Worm (Caenorhabditis elegans) whole organism, L3 larva: ENCODE measurements around the gene str-263.
A peak's percentile ranks its signal among the peaks of the same experiment; 100 is the strongest.

Experiments used
- R02D3.7 ChIP-seq: fragments of 150-350 bp; optimal IDR thresholded peaks from 2 replicates; lab custom pipeline; 2014; ENCODE audit warnings: missing biosample characterization, missing genetic modification characterization
- aly-2 ChIP-seq: fragments of 150-350 bp; optimal IDR thresholded peaks from 2 replicates; lab custom pipeline; 2014; ENCODE audit warnings: missing biosample characterization, missing genetic modification characterization
- ceh-16 ChIP-seq: sonication (generic microtip); optimal IDR thresholded peaks from 2 replicates; lab custom pipeline; 2017; ENCODE audit warnings: missing biosample characterization, missing genetic modification characterization
- ceh-82 ChIP-seq: fragments of 150-350 bp; optimal IDR thresholded peaks from 2 replicates; lab custom pipeline; 2014; ENCODE audit warnings: missing biosample characterization, missing genetic modification characterization
- daf-12 ChIP-seq: fragments of 150-350 bp; optimal IDR thresholded peaks from 2 replicates; lab custom pipeline; 2014; ENCODE audit warnings: missing biosample characterization, missing genetic modification reagents, missing genetic modification characterization
- egl-5 ChIP-seq: fragments of 150-350 bp; optimal IDR thresholded peaks from 2 replicates; lab custom pipeline; 2017; ENCODE audit warnings: missing biosample characterization, missing genetic modification reagents, missing genetic modification characterization, inconsistent platforms
- elt-1 ChIP-seq: fragments of 150-350 bp; optimal IDR thresholded peaks from 2 replicates; lab custom pipeline; 2014; ENCODE audit warnings: missing biosample characterization, missing genetic modification characterization
- elt-2 ChIP-seq: sonication (generic microtip); optimal IDR thresholded peaks from 2 replicates; lab custom pipeline; 2016; ENCODE audit warnings: missing genetic modification reagents, mild to moderate bottlenecking, missing genetic modification characterization, missing compliant biosample characterization
- elt-3 ChIP-seq, 3 experiments: fragments of 150-350 bp in 1 of 3; sonication (generic microtip) in 2 of 3; optimal IDR thresholded peaks; 2 replicates in 2 of 3; 4 replicates in 1 of 3; lab custom pipeline; 2014 to 2017; ENCODE audit warnings: missing biosample characterization in 3 of 3, missing genetic modification characterization in 3 of 3
- jun-1 ChIP-seq: fragments of 150-350 bp; optimal IDR thresholded peaks from 2 replicates; lab custom pipeline; 2014; ENCODE audit warnings: missing biosample characterization, missing genetic modification reagents, missing genetic modification characterization
- lin-15B ChIP-seq: fragments of 150-350 bp; optimal IDR thresholded peaks from 2 replicates; lab custom pipeline; 2014; ENCODE audit warnings: missing biosample characterization, missing genetic modification characterization
- lin-39 ChIP-seq: fragments of 150-350 bp; optimal IDR thresholded peaks from 2 replicates; lab custom pipeline; 2018; ENCODE audit warnings: missing biosample characterization, missing genetic modification reagents, missing genetic modification characterization
- mdl-1 ChIP-seq: fragments of 150-350 bp; optimal IDR thresholded peaks from 2 replicates; lab custom pipeline; 2014; ENCODE audit warnings: missing biosample characterization, missing genetic modification characterization
- mml-1 ChIP-seq: fragments of 150-350 bp; sonication (generic microtip); optimal IDR thresholded peaks from 3 replicates; lab custom pipeline; 2014; ENCODE audit warnings: missing biosample characterization, missing genetic modification characterization
- nfya-1 ChIP-seq: sonication (generic microtip); optimal IDR thresholded peaks from 2 replicates; lab custom pipeline; 2017; ENCODE audit warnings: missing genetic modification characterization, mild to moderate bottlenecking, missing compliant biosample characterization, antibody characterized with exemption, moderate library complexity; ENCODE audit not compliant: insufficient read depth
- nhr-23 ChIP-seq: fragments of 150-350 bp; optimal IDR thresholded peaks from 2 replicates; lab custom pipeline; 2014; ENCODE audit warnings: missing biosample characterization, missing genetic modification reagents, missing genetic modification characterization
- nhr-237 ChIP-seq: fragments of 150-350 bp; optimal IDR thresholded peaks from 2 replicates; lab custom pipeline; 2014; ENCODE audit warnings: missing biosample characterization, missing genetic modification characterization
- nhr-25 ChIP-seq: sonication (generic microtip); optimal IDR thresholded peaks from 2 replicates; lab custom pipeline; 2017; ENCODE audit warnings: missing biosample characterization, missing genetic modification characterization
- nhr-28 ChIP-seq: fragments of 150-350 bp; optimal IDR thresholded peaks from 2 replicates; lab custom pipeline; 2014; ENCODE audit warnings: missing biosample characterization, missing genetic modification characterization
- nhr-43 ChIP-seq: sonication (generic microtip); optimal IDR thresholded peaks from 2 replicates; lab custom pipeline; 2016; ENCODE audit warnings: mild to moderate bottlenecking, missing genetic modification characterization, missing compliant biosample characterization; ENCODE audit not compliant: poor library complexity, severe bottlenecking
- nhr-67 ChIP-seq: fragments of 150-350 bp; optimal IDR thresholded peaks from 2 replicates; lab custom pipeline; 2014; ENCODE audit warnings: missing biosample characterization, missing genetic modification characterization
- nhr-76 ChIP-seq: fragments of 150-350 bp; sonication (generic microtip); optimal IDR thresholded peaks from 5 replicates; lab custom pipeline; 2014; ENCODE audit warnings: missing biosample characterization, missing genetic modification characterization
- nhr-77 ChIP-seq: fragments of 150-350 bp; optimal IDR thresholded peaks from 2 replicates; lab custom pipeline; 2014; ENCODE audit warnings: missing biosample characterization, missing genetic modification characterization
- pha-4 ChIP-seq: fragments of 150-350 bp; optimal IDR thresholded peaks from 2 replicates; lab custom pipeline; 2014; ENCODE audit warnings: missing biosample characterization, missing genetic modification reagents, missing genetic modification characterization
- sea-2 ChIP-seq: fragments of 150-350 bp; sonication (generic microtip); optimal IDR thresholded peaks from 4 replicates; lab custom pipeline; 2014; ENCODE audit warnings: missing biosample characterization, missing genetic modification reagents, missing genetic modification characterization
- snpc-4 ChIP-seq: fragments of 150-350 bp; optimal IDR thresholded peaks from 2 replicates; lab custom pipeline; 2014; ENCODE audit warnings: missing biosample characterization, missing genetic modification characterization
- tbx-2 ChIP-seq: sonication (generic microtip); optimal IDR thresholded peaks from 2 replicates; lab custom pipeline; 2016; ENCODE audit warnings: mild to moderate bottlenecking, missing genetic modification characterization, missing compliant biosample characterization
- unc-39 ChIP-seq: sonication (generic microtip); optimal IDR thresholded peaks from 4 replicates; lab custom pipeline; 2017; ENCODE audit warnings: missing biosample characterization, missing genetic modification characterization
- unc-62 ChIP-seq: fragments of 150-350 bp; sonication (generic microtip); optimal IDR thresholded peaks from 4 replicates; lab custom pipeline; 2014; ENCODE audit warnings: missing biosample characterization, missing genetic modification reagents, missing genetic modification characterization
- zag-1 ChIP-seq: fragments of 150-350 bp; optimal IDR thresholded peaks from 2 replicates; lab custom pipeline; 2014; ENCODE audit warnings: missing biosample characterization, missing genetic modification characterization
- ztf-4 ChIP-seq: fragments of 150-350 bp; optimal IDR thresholded peaks from 2 replicates; lab custom pipeline; 2014; ENCODE audit warnings: missing biosample characterization, missing genetic modification characterization

str-263 gene

ce11 chrV:15652147-15652546, 39.2 kb downstream of the str-263 start:
- TF ChIP-seq mdl-1: no peak
- TF ChIP-seq unc-62 (GFP tag; lab: Kevin White, UChicago): no peak
- TF ChIP-seq tbx-2 (tag; lab: Kevin White, UChicago): no peak
- no peak for TF ChIP-seq pha-4 (tag; lab: Kevin White, UChicago)
- no peak for TF ChIP-seq elt-3 (tag; optimal IDR thresholded peaks at IDR 0.05; lab: Kevin White, UChicago)
- TF ChIP-seq snpc-4 (tag; lab: Kevin White, UChicago): no peak
- TF ChIP-seq jun-1: no peak
- no peak for TF ChIP-seq R02D3.7 (tag; lab: Kevin White, UChicago)
- no peak for TF ChIP-seq nfya-1 (tag; lab: Kevin White, UChicago)
- TF ChIP-seq, all 47 proteins: peak for 0

DNA sequence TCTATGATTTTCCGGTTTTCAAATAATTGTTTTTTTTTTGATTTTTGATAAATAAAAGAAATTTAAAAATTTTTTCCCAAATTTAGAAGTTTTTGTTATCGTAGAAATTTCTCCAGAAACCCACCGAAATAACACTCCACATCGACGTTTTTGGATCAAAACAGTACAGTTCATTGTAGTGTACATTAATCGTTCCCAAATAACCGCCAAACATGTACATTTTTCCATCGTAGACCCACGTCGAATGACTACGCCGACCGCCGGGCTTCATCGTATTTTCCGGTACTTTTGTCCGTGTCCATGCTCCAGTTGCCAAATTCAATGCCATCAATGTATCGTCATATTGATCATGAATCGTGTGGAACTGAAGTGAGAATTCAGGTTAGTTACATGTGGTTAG, 41.1 kb downstream of the str-263 start, which contains the start of gene F53E4.2:
Gene F53E4.2, plus strand, starts transcription at position 301 of the 400 bp plus-strand sequence.
- TF ChIP-seq sea-2 (GFP tag; lab: Kevin White, UChicago) (no peak), unc-62 (GFP tag; lab: Kevin White, UChicago) (no peak), daf-12 (tag; lab: Kevin White, UChicago) (no peak)

DNA sequence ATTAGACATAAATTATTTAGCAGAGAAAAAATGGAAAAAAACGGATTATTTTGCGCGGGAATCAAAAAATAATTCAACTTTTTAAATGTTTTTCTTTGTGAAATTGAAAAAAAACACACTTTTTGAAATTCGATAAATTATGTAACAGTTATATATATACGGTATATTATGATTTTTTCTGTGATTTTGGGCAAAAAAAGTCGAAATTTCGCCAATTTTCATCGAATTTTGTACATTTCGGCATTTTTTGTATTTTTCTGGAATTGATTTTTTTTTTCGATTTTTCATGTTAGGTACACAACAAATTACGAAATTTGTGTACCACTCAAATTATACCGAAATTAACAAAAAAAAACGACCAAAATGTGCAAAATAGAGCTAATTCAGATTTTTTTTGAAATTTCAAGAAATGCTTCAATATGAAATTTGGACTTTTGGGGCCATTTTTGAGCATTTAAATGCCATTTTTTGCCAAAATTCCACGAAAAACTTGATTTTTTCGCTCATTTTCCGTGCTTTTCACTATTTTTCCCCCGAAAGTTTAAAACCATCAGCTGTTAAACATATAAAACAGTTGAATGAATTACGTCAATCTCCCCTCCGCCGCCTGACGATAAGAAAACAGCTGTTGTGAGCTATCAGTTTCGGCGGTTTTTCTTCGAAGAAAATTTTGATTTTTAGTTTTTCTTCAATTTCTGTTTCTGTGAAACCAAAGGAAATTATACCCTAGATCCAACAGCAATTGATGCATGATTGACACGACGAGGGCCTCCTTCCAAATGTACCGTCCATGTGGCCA, 45.5 kb downstream of the str-263 start:
- no peak for TF ChIP-seq ceh-16 (tag; lab: Kevin White, UChicago)
- no peak for TF ChIP-seq unc-39 (tag; lab: Kevin White, UChicago)
- TF ChIP-seq mml-1 (tag; lab: Kevin White, UChicago): no peak
- no peak for TF ChIP-seq aly-2
- TF ChIP-seq nhr-28 (tag; lab: Kevin White, UChicago): no peak
- no peak for TF ChIP-seq nhr-77
- no peak for TF ChIP-seq zag-1 (tag; lab: Kevin White, UChicago)
- TF ChIP-seq ztf-4 (tag; lab: Kevin White, UChicago): no peak
- TF ChIP-seq lin-39: no peak
- TF ChIP-seq nhr-25 (tag; lab: Kevin White, UChicago): no peak
- TF ChIP-seq elt-2 (tag; lab: Kevin White, UChicago): peak; percentile 16
- no peak for TF ChIP-seq unc-62 (GFP tag; lab: Kevin White, UChicago)
- TF ChIP-seq lin-15B (tag; lab: Kevin White, UChicago): no peak
- no peak for TF ChIP-seq nhr-43 (tag; lab: Kevin White, UChicago)
- TF ChIP-seq nfya-1 (tag; lab: Kevin White, UChicago): no peak
- no peak for TF ChIP-seq nhr-67 (tag; lab: Kevin White, UChicago)
- peak; percentile 1 for TF ChIP-seq egl-5 (tag; lab: Kevin White, UChicago)

- peak; percentile 98 for TF ChIP-seq elt-1
- no peak for TF ChIP-seq elt-2 (tag; lab: Kevin White, UChicago)
- peak; percentile 99 for TF ChIP-seq nhr-25 (tag; lab: Kevin White, UChicago)
- peak; percentile 79 for TF ChIP-seq nhr-23 (tag; lab: Kevin White, UChicago)
Observed at ce11 chrV:15661003-15661402, 48.0 kb downstream of the str-263 start.

ce11 chrV:15661580-15661979, 48.6 kb downstream of the str-263 start:
- TF ChIP-seq daf-12 (tag; lab: Kevin White, UChicago): no peak
- TF ChIP-seq unc-62 (GFP tag; lab: Kevin White, UChicago): no peak
- no peak for TF ChIP-seq nhr-23 (tag; lab: Kevin White, UChicago)
- TF ChIP-seq jun-1: no peak
- no peak for TF ChIP-seq elt-3 (tag; optimal IDR thresholded peaks at IDR 0.05; lab: Kevin White, UChicago)
- TF ChIP-seq aly-2: no peak
- no peak for TF ChIP-seq nhr-76
- TF ChIP-seq nhr-237 (tag; lab: Kevin White, UChicago): no peak
- no peak for TF ChIP-seq nhr-28 (tag; lab: Kevin White, UChicago)
- TF ChIP-seq mml-1 (tag; lab: Kevin White, UChicago): no peak
- TF ChIP-seq tbx-2 (tag; lab: Kevin White, UChicago): no peak
- TF ChIP-seq ceh-82 (tag; lab: Kevin White, UChicago): no peak
- no peak for TF ChIP-seq zag-1 (tag; lab: Kevin White, UChicago)
